Worm (Caenorhabditis elegans) whole organism, early embryonic: ENCODE measurements around the gene Y69A2AR.32.

ENCODE experiments used
- B0310.2 ChIP-seq: sonication (generic microtip); optimal IDR thresholded peaks from 2 replicates; lab custom pipeline; 2016; ENCODE audit warnings: mild to moderate bottlenecking, missing genetic modification characterization, missing compliant biosample characterization
- F13C5.2 ChIP-seq: sonication (generic microtip); optimal IDR thresholded peaks from 2 replicates; lab custom pipeline; 2017; ENCODE audit warnings: mild to moderate bottlenecking, missing genetic modification characterization, inconsistent platforms, missing compliant biosample characterization
- aly-1 ChIP-seq: sonication (generic microtip); optimal IDR thresholded peaks from 2 replicates; lab custom pipeline; 2016; ENCODE audit warnings: missing genetic modification characterization, missing compliant biosample characterization
- ama-1 ChIP-seq: fragments of 150-350 bp; optimal IDR thresholded peaks from 2 replicates; lab custom pipeline; 2014
- ceh-13 ChIP-seq: fragments of 200-800 bp; sonication (Bioruptor generic); optimal IDR thresholded peaks from 2 replicates; lab custom pipeline; 2018; ENCODE audit warnings: mild to moderate bottlenecking, missing genetic modification characterization, missing compliant biosample characterization
- ceh-36 ChIP-seq: sonication (generic microtip); optimal IDR thresholded peaks from 2 replicates; lab custom pipeline; 2016; ENCODE audit warnings: missing genetic modification characterization, inconsistent platforms, missing compliant biosample characterization
- ets-7 ChIP-seq: sonication (generic microtip); optimal IDR thresholded peaks from 2 replicates; lab custom pipeline; 2016; ENCODE audit warnings: missing genotype, missing genetic modification characterization, missing compliant biosample characterization
- flt-1 ChIP-seq: fragments of 200-800 bp; sonication (Bioruptor generic); IDR thresholded peaks from 2 replicates; pipeline ENCODE4 v1.3.6; 2022; ENCODE audit warnings: missing genetic modification characterization, missing compliant biosample characterization
- hmbx-1 ChIP-seq: sonication (generic microtip); optimal IDR thresholded peaks from 2 replicates; lab custom pipeline; 2016; ENCODE audit warnings: mild to moderate bottlenecking, missing genetic modification characterization, missing compliant biosample characterization
- hmg-4 ChIP-seq: fragments of 200-800 bp; sonication (Bioruptor generic); optimal IDR thresholded peaks from 2 replicates; lab custom pipeline; 2018; ENCODE audit warnings: mild to moderate bottlenecking, missing genetic modification characterization, missing compliant biosample characterization
- hnd-1 ChIP-seq: sonication (generic microtip); optimal IDR thresholded peaks from 2 replicates; lab custom pipeline; 2016; ENCODE audit warnings: missing genetic modification characterization, missing compliant biosample characterization
- pes-1 ChIP-seq: fragments of 200-800 bp; sonication (Bioruptor generic); IDR thresholded peaks from 2 replicates; pipeline ENCODE4 v1.3.6; 2022; ENCODE audit warnings: missing genetic modification reagents, missing genetic modification characterization, missing compliant biosample characterization
- scrt-1 ChIP-seq: fragments of 200-800 bp; sonication (Bioruptor generic); IDR thresholded peaks from 2 replicates; pipeline ENCODE4 v1.3.6; 2022; ENCODE audit warnings: missing genetic modification characterization, missing compliant biosample characterization
- sea-1 ChIP-seq: fragments of 200-800 bp; sonication (Bioruptor generic); conservative IDR thresholded peaks from 2 replicates; pipeline ENCODE4 v1.3.6; 2022; ENCODE audit warnings: missing genetic modification characterization, missing compliant biosample characterization
- tbx-11 ChIP-seq: fragments of 200-800 bp; sonication (Bioruptor generic); IDR thresholded peaks from 2 replicates; pipeline ENCODE4 v1.3.6; 2022; ENCODE audit warnings: missing genetic modification characterization, missing compliant biosample characterization
- tbx-37 ChIP-seq: fragments of 200-800 bp; sonication (Bioruptor generic); conservative IDR thresholded peaks from 2 replicates; pipeline ENCODE4 v1.3.6; 2022; ENCODE audit warnings: missing genetic modification reagents, missing genetic modification characterization, missing compliant biosample characterization
- tra-4 ChIP-seq: sonication (generic microtip); optimal IDR thresholded peaks from 2 replicates; lab custom pipeline; 2017; ENCODE audit warnings: missing genetic modification characterization, missing compliant biosample characterization

Y69A2AR.32 gene

ce11 chrIV:2639666-2640273 lies 29.5 kb downstream of the Y69A2AR.32 start:
- peak; percentile 82 for TF ChIP-seq sea-1 (GFP tag; lab: Robert Waterston, UW)
- peak; percentile 73 for TF ChIP-seq tbx-11
- TF ChIP-seq F13C5.2 (tag; lab: Kevin White, UChicago): no peak
- TF ChIP-seq hmg-4 (GFP tag; lab: Kevin White, UChicago): peak; percentile 12
- TF ChIP-seq aly-1 (tag; lab: Kevin White, UChicago): no peak
- no peak for TF ChIP-seq ceh-13
- TF ChIP-seq scrt-1 (GFP tag; lab: Robert Waterston, UW): peak; percentile 75; the same call in 1 of the 2 replicates
- TF ChIP-seq hnd-1: peak; percentile 4
- no peak for TF ChIP-seq tra-4 (tag; lab: Kevin White, UChicago)
- peak; percentile 21 for TF ChIP-seq B0310.2
- peak; percentile 52; the same call in 1 of the 2 replicates for TF ChIP-seq tbx-37 (GFP tag; lab: Robert Waterston, UW)
- TF ChIP-seq ama-1 (lab: Kevin White, UChicago): no peak
- peak; percentile 21 for TF ChIP-seq ets-7 (tag; lab: Kevin White, UChicago)
- peak; percentile 47 for TF ChIP-seq hmbx-1 (tag; lab: Kevin White, UChicago)
- TF ChIP-seq ceh-36 (tag; lab: Kevin White, UChicago): peak; percentile 64
- TF ChIP-seq flt-1 (GFP tag; lab: Robert Waterston, UW): peak; percentile 67
- peak; percentile 71 for TF ChIP-seq pes-1

ce11 chrIV:2640950-2641349 lies 30.7 kb downstream of the Y69A2AR.32 start, which contains the start of the genes mdf-2 and nduv-3:
TSS of gene mdf-2 (minus strand) at chrIV:2641125.
TSS of gene nduv-3 (plus strand) at chrIV:2641310.
- TF ChIP-seq scrt-1 (GFP tag; lab: Robert Waterston, UW) (no peak), aly-1 (tag; lab: Kevin White, UChicago) (no peak), ets-7 (tag; lab: Kevin White, UChicago) (no peak), tra-4 (tag; lab: Kevin White, UChicago) (no peak), hmbx-1 (tag; lab: Kevin White, UChicago) (no peak), tbx-37 (GFP tag; lab: Robert Waterston, UW) (no peak), F13C5.2 (tag; lab: Kevin White, UChicago) (no peak), hnd-1 (no peak), hmg-4 (GFP tag; lab: Kevin White, UChicago) (no peak), tbx-11 (no peak), sea-1 (GFP tag; lab: Robert Waterston, UW) (no peak)

- no peak for TF ChIP-seq ceh-13
- TF ChIP-seq B0310.2: no peak
- TF ChIP-seq scrt-1 (GFP tag; lab: Robert Waterston, UW): no peak
- no peak for TF ChIP-seq flt-1 (GFP tag; lab: Robert Waterston, UW)
- no peak for TF ChIP-seq aly-1 (tag; lab: Kevin White, UChicago)
- no peak for TF ChIP-seq hmg-4 (GFP tag; lab: Kevin White, UChicago)
- TF ChIP-seq ceh-36 (tag; lab: Kevin White, UChicago): no peak
- TF ChIP-seq sea-1 (GFP tag; lab: Robert Waterston, UW): no peak
- no peak for TF ChIP-seq hmbx-1 (tag; lab: Kevin White, UChicago)
- no peak for TF ChIP-seq hnd-1
- TF ChIP-seq F13C5.2 (tag; lab: Kevin White, UChicago): no peak
- no peak for TF ChIP-seq ets-7 (tag; lab: Kevin White, UChicago)
- no peak for TF ChIP-seq pes-1
- TF ChIP-seq tbx-37 (GFP tag; lab: Robert Waterston, UW): no peak
- no peak for TF ChIP-seq tra-4 (tag; lab: Kevin White, UChicago)
- no peak for TF ChIP-seq tbx-11
- no peak for TF ChIP-seq ama-1 (lab: Kevin White, UChicago)
Observed at ce11 chrIV:2642054-2642453, 31.8 kb downstream of the Y69A2AR.32 start.

- TF ChIP-seq hmg-4 (GFP tag; lab: Kevin White, UChicago): no peak
- no peak for TF ChIP-seq sea-1 (GFP tag; lab: Robert Waterston, UW)
- TF ChIP-seq B0310.2: no peak
- TF ChIP-seq hnd-1: no peak
- TF ChIP-seq flt-1 (GFP tag; lab: Robert Waterston, UW): no peak
- no peak for TF ChIP-seq scrt-1 (GFP tag; lab: Robert Waterston, UW)
- TF ChIP-seq tbx-11: no peak
- TF ChIP-seq ets-7 (tag; lab: Kevin White, UChicago): no peak
- TF ChIP-seq ceh-13: no peak
- TF ChIP-seq aly-1 (tag; lab: Kevin White, UChicago): no peak
- no peak for TF ChIP-seq F13C5.2 (tag; lab: Kevin White, UChicago)
- no peak for TF ChIP-seq ama-1 (lab: Kevin White, UChicago)
Observed at ce11 chrIV:2642673-2643072, 32.4 kb downstream of the Y69A2AR.32 start, which contains the start of gene ric-8. TSS of gene ric-8 (plus strand) at chrIV:2642973.

ce11 chrIV:2650031-2650430 lies 39.8 kb downstream of the Y69A2AR.32 start:
- no peak for TF ChIP-seq pes-1
- no peak for TF ChIP-seq hmbx-1 (tag; lab: Kevin White, UChicago)
- no peak for TF ChIP-seq ceh-36 (tag; lab: Kevin White, UChicago)
- TF ChIP-seq F13C5.2 (tag; lab: Kevin White, UChicago): no peak
- TF ChIP-seq sea-1 (GFP tag; lab: Robert Waterston, UW): no peak
- no peak for TF ChIP-seq hnd-1
- no peak for TF ChIP-seq hmg-4 (GFP tag; lab: Kevin White, UChicago)
- TF ChIP-seq aly-1 (tag; lab: Kevin White, UChicago): no peak
- no peak for TF ChIP-seq tbx-37 (GFP tag; lab: Robert Waterston, UW)
- TF ChIP-seq ets-7 (tag; lab: Kevin White, UChicago): no peak
- no peak for TF ChIP-seq ceh-13
- TF ChIP-seq B0310.2: no peak
- TF ChIP-seq tra-4 (tag; lab: Kevin White, UChicago): no peak
- TF ChIP-seq scrt-1 (GFP tag; lab: Robert Waterston, UW): no peak
- TF ChIP-seq flt-1 (GFP tag; lab: Robert Waterston, UW): no peak
- no peak for TF ChIP-seq tbx-11
- no peak for TF ChIP-seq ama-1 (lab: Kevin White, UChicago)

ce11 chrIV:2654965-2655364 lies 44.7 kb downstream of the Y69A2AR.32 start:
- no peak for TF ChIP-seq tbx-37 (GFP tag; lab: Robert Waterston, UW)
- TF ChIP-seq ceh-36 (tag; lab: Kevin White, UChicago): no peak
- no peak for TF ChIP-seq tbx-11
- no peak for TF ChIP-seq F13C5.2 (tag; lab: Kevin White, UChicago)
- TF ChIP-seq ama-1 (lab: Kevin White, UChicago): no peak
- TF ChIP-seq hnd-1: no peak
- TF ChIP-seq aly-1 (tag; lab: Kevin White, UChicago): no peak
